Worm (Caenorhabditis elegans): Measurements from ENCODE around the gene taf-6.2.

The taf-6.2 gene

DNA sequence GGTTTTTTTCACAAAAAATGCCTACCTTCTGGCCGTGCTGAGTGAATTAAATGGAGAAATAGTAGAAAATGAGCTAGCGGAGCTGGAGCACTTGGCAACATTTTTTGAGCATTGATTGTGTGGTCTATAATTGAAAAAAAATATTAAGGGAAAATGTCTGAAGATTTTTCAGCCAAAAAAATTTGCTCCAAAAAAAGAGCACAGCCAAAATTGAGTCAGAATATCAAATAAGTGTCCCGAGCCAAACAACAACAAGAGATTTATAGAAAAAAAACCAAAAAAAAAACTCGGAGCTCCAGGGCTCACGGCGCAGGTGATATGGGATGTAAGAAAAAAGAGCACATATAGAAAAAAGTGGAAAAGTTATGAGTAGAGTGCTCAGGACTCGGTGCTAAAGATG lies 25.9 kb downstream of the taf-6.2 start, which contains the start of gene fmil-1:
Gene fmil-1 (minus strand): TSS at position 101 of the 400 bp plus-strand sequence.
- TF ChIP-seq ceh-91 (GFP tag; IDR thresholded peaks at IDR 0.05): no peak
- no peak for TF ChIP-seq ekl-4 (GFP tag; IDR thresholded peaks at IDR 0.05)
- TF ChIP-seq B0035.1 (tag; optimal IDR thresholded peaks at IDR 0.05): no peak
- TF ChIP-seq ztf-6 (GFP tag; IDR thresholded peaks at IDR 0.05): no peak
- TF ChIP-seq lsl-1 (GFP tag; optimal IDR thresholded peaks at IDR 0.05): no peak
- no peak for TF ChIP-seq unc-130 (GFP tag; optimal IDR thresholded peaks at IDR 0.05)
- TF ChIP-seq Y95B8A.8 (GFP tag; IDR thresholded peaks at IDR 0.05): no peak
- no peak for TF ChIP-seq T07F8.4 (tag; optimal IDR thresholded peaks at IDR 0.05)
- TF ChIP-seq nhr-27 (tag; optimal IDR thresholded peaks at IDR 0.05): no peak
- TF ChIP-seq tlf-1 (GFP tag; optimal IDR thresholded peaks at IDR 0.05): no peak
- TF ChIP-seq B0261.1 (tag; optimal IDR thresholded peaks at IDR 0.05): no peak
- no peak for TF ChIP-seq atf-7 (tag; optimal IDR thresholded peaks at IDR 0.05)
- no peak for TF ChIP-seq fkh-3 (tag; optimal IDR thresholded peaks at IDR 0.05)
- TF ChIP-seq F57C9.4 (tag; optimal IDR thresholded peaks at IDR 0.05): no peak
- TF ChIP-seq rec-8 (tag; optimal IDR thresholded peaks at IDR 0.05): no peak
- no peak for TF ChIP-seq F33H1.4 (GFP tag; IDR thresholded peaks at IDR 0.05)
- TF ChIP-seq hmg-20 (GFP tag; IDR thresholded peaks at IDR 0.05): no peak
- TF ChIP-seq lin-54 (GFP tag; optimal IDR thresholded peaks at IDR 0.05): no peak
- TF ChIP-seq ztf-18 (tag; optimal IDR thresholded peaks at IDR 0.05): no peak
- TF ChIP-seq bed-1 (GFP tag; IDR thresholded peaks at IDR 0.05): no peak

DNA sequence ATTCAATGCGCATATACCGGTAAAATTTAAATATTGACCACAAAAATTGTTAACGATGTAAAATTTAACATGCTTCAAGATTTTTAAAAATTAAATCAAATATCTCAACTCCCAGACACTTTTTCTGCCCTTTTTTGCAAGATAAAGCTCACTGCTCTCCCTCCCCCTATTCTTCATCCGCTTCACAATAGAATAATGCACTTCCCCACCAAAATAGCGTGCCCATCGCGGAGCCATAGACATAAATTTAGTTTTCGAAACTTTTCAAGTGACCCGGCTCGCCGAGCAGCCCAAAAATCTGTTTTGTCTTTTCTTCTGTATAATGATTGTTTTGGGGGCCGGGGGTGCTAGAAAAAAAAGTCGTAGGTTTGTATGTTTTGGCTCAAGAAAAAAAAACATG lies 26.7 kb downstream of the taf-6.2 start:
- TF ChIP-seq Y53F4B.3 (GFP tag; IDR thresholded peaks at IDR 0.05) (no peak), fkh-3 (tag; optimal IDR thresholded peaks at IDR 0.05) (no peak), sea-2 (GFP tag; IDR thresholded peaks at IDR 0.05) (no peak)

DNA sequence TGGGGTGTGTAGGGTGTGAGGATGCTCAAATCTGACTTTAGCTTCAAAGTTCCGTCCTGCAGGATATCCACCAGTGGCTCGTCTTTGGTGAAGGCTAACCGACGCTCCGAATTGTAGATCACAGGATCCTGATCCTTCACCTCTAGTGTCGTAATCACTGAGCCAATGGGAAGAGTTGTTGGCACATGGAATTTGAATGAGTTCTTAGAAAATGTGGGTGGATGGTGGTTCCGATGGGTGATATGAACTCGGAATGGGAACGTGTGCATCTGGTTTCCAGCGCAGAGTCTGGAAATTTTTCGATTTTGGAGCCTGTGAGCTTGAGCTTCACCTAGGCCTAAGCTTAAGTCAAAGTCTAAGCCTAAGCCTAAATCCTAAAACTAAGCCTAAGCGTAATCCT lies 28.0 kb downstream of the taf-6.2 start:
- TF ChIP-seq Y53F4B.3 (GFP tag; IDR thresholded peaks at IDR 0.05) (no peak), nhr-90 (tag; optimal IDR thresholded peaks at IDR 0.05) (no peak), ztf-26 (tag; optimal IDR thresholded peaks at IDR 0.05) (no peak), madf-10 (tag; optimal IDR thresholded peaks at IDR 0.05) (no peak), cebp-1 (GFP tag; IDR thresholded peaks at IDR 0.05) (no peak), cebp-1 (tag; optimal IDR thresholded peaks at IDR 0.05) (no peak), rec-8 (tag; optimal IDR thresholded peaks at IDR 0.05) (no peak), F37B4.10 (GFP tag; IDR thresholded peaks at IDR 0.05) (no peak), athp-1 (tag; optimal IDR thresholded peaks at IDR 0.05) (no peak), hlh-12 (tag; optimal IDR thresholded peaks at IDR 0.05) (no peak), let-526 (GFP tag; IDR thresholded peaks at IDR 0.05) (no peak), hlh-26 (GFP tag; conservative IDR thresholded peaks at IDR 0.05) (no peak)

DNA sequence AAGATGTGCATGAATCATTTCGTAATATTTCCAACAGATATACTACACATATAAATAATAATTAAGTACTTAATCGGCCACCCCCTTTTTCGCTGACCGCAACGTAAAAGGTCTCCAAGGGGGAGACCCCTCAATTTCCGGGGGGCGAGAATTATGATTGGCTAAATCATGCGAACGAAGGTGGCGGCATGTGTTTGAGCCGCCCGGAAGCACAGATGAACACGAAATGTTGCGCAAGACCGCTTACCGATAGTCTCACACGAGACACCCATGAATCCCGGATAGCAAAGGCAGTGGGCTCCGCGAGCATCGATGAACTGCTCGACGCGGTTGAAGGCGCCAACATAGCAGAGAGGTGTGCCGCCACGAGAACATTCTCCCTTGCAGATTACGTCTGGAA lies 29.4 kb downstream of the taf-6.2 start:
- TF ChIP-seq attf-3 (GFP tag; conservative IDR thresholded peaks at IDR 0.05): no peak
- peak; percentile 69 for TF ChIP-seq zfh-2 (GFP tag; conservative IDR thresholded peaks at IDR 0.05)
- no peak for TF ChIP-seq ccch-3 (GFP tag; optimal IDR thresholded peaks at IDR 0.05)
- TF ChIP-seq F22D6.2 (tag; optimal IDR thresholded peaks at IDR 0.05): no peak

All from whole organism, young adult.